Fruit fly (Drosophila melanogaster): ENCODE measurements around the gene CG14629.

The CG14629 gene

DNA sequence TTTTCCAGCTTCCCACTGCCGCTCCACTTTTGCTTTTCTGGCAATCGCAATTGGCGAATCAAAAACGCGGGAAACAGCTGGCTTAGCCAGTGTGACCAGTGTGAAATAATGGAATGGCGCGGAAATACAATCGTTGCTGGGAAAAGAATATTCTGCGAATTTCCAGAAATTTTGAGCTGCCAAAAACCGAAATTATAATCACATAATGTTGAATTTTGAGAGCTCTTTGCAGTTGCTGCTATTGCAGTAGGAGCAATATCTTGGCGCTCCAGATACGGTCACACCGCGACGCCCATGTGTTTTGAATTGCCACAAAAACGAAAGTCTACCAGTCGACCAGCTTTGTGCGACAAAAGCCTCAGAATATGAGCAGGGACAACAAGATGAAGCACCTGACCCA, 20.8 kb upstream of the CG14629 start, which contains the start of the genes Cdc45 and Rpp21 (continued):
- TF ChIP-seq pb (GFP tag; optimal IDR thresholded peaks at IDR 0.05) (no peak), disco-r (GFP tag; optimal IDR thresholded peaks at IDR 0.05) (no peak), luna (GFP tag; optimal IDR thresholded peaks at IDR 0.05) (no peak), Lim3 (GFP tag; IDR thresholded peaks at IDR 0.05) (no peak), sqz (GFP tag; optimal IDR thresholded peaks at IDR 0.05) (no peak), ara (GFP tag; IDR thresholded peaks at IDR 0.05) (no peak), fd102C (GFP tag; optimal IDR thresholded peaks at IDR 0.05) (no peak), CG4404 (GFP tag; IDR thresholded peaks at IDR 0.05) (no peak), CG4820 (GFP tag; optimal IDR thresholded peaks at IDR 0.05) (no peak), Hr78 (GFP tag; optimal IDR thresholded peaks at IDR 0.05) (no peak), D19A (tag; optimal IDR thresholded peaks at IDR 0.05) (no peak), Sox100B (GFP tag; optimal IDR thresholded peaks at IDR 0.05) (no peak), CG15479 (GFP tag; optimal IDR thresholded peaks at IDR 0.05) (no peak), seq (GFP tag; IDR thresholded peaks at IDR 0.05) (no peak), ttk (GFP tag; IDR thresholded peaks at IDR 0.05) (no peak), caup (GFP tag; optimal IDR thresholded peaks at IDR 0.05; ENCODE audit: severe bottlenecking) (no peak), pfk (GFP tag; optimal IDR thresholded peaks at IDR 0.05) (no peak), CG12744 (GFP tag; optimal IDR thresholded peaks at IDR 0.05) (no peak), CG9876 (GFP tag; optimal IDR thresholded peaks at IDR 0.05) (no peak), salm (tag; optimal IDR thresholded peaks at IDR 0.05) (no peak), ham (GFP tag; IDR thresholded peaks at IDR 0.05) (no peak), gem (tag; optimal IDR thresholded peaks at IDR 0.05) (no peak), Dip3 (GFP tag; optimal IDR thresholded peaks at IDR 0.05) (no peak), CG10959 (GFP tag; IDR thresholded peaks at IDR 0.05) (no peak), Vsx1 (GFP tag; optimal IDR thresholded peaks at IDR 0.05) (no peak), Sox102F (GFP tag; optimal IDR thresholded peaks at IDR 0.05) (no peak), sug (tag; optimal IDR thresholded peaks at IDR 0.05) (no peak), CG31441 (GFP tag; IDR thresholded peaks at IDR 0.05) (no peak), pum (GFP tag; optimal IDR thresholded peaks at IDR 0.05) (no peak), MESR4 (GFP tag; optimal IDR thresholded peaks at IDR 0.05) (peak; percentile 5), fu2 (GFP tag; optimal IDR thresholded peaks at IDR 0.05) (no peak), pita (GFP tag; optimal IDR thresholded peaks at IDR 0.05) (no peak), CG12219 (GFP tag; optimal IDR thresholded peaks at IDR 0.05) (no peak), tup (GFP tag; optimal IDR thresholded peaks at IDR 0.05) (no peak), dysf (GFP tag; IDR thresholded peaks at IDR 0.05) (no peak), grau (tag; optimal IDR thresholded peaks at IDR 0.05) (no peak), Ssrp (tag; optimal IDR thresholded peaks at IDR 0.05) (no peak), dimm (GFP tag; IDR thresholded peaks at IDR 0.05) (no peak), CHES-1-like (GFP tag; optimal IDR thresholded peaks at IDR 0.05) (no peak), CG42726 (GFP tag; IDR thresholded peaks at IDR 0.05; ENCODE audit: partially characterized antibody) (no peak), CG5245 (GFP tag; optimal IDR thresholded peaks at IDR 0.05) (no peak), Sry-δ (GFP tag; optimal IDR thresholded peaks at IDR 0.05) (peak; percentile 63), CG1832 (GFP tag; optimal IDR thresholded peaks at IDR 0.05) (no peak), CG10462 (GFP tag; optimal IDR thresholded peaks at IDR 0.05) (no peak), CG4328 (GFP tag; optimal IDR thresholded peaks at IDR 0.05) (no peak), CG8765 (GFP tag; IDR thresholded peaks at IDR 0.05) (no peak), CG7928 (GFP tag; optimal IDR thresholded peaks at IDR 0.05) (no peak), Gug (GFP tag; IDR thresholded peaks at IDR 0.05) (no peak), dm (GFP tag; optimal IDR thresholded peaks at IDR 0.05) (peak; percentile 69), chinmo (GFP tag; IDR thresholded peaks at IDR 0.05; ENCODE audit: partially characterized antibody) (no peak), ap (GFP tag; IDR thresholded peaks at IDR 0.05) (no peak), CG17612 (GFP tag; IDR thresholded peaks at IDR 0.05) (no peak)

Data from whole organism, embryonic.